Worm (Caenorhabditis elegans) whole organism, midembryonic: Measurements from ENCODE around the gene H12I13.1.
A peak's percentile ranks its signal among the peaks of the same experiment; 100 is the strongest.

Experiments used
- T22C8.4 ChIP-seq: fragments of 200-800 bp; sonication (Bioruptor generic); IDR thresholded peaks from 2 replicates; pipeline ENCODE4 v1.3.6; 2022; ENCODE audit warnings: missing genetic modification characterization, missing compliant biosample characterization
- cog-1 ChIP-seq: sonication (generic microtip); optimal IDR thresholded peaks from 2 replicates; lab custom pipeline; 2016; ENCODE audit warnings: missing genetic modification characterization, missing compliant biosample characterization
- flt-1 ChIP-seq: fragments of 200-800 bp; sonication (Bioruptor generic); IDR thresholded peaks from 2 replicates; pipeline ENCODE4 v1.3.6; 2022; ENCODE audit warnings: missing genetic modification characterization, missing compliant biosample characterization
- klf-2 ChIP-seq: fragments of 200-800 bp; sonication (Bioruptor generic); conservative IDR thresholded peaks from 2 replicates; pipeline ENCODE4 v1.3.6; 2022; ENCODE audit warnings: missing genetic modification reagents, missing genetic modification characterization, missing compliant biosample characterization
- med-1 ChIP-seq: sonication (generic microtip); optimal IDR thresholded peaks from 2 replicates; lab custom pipeline; 2017; ENCODE audit warnings: missing genetic modification characterization, mild to moderate bottlenecking, missing compliant biosample characterization, antibody characterized with exemption, missing genetic modification reagents; ENCODE audit not compliant: insufficient read depth
- ref-1 ChIP-seq: fragments of 200-800 bp; sonication (Bioruptor generic); conservative IDR thresholded peaks from 2 replicates; pipeline ENCODE4 v1.3.6; 2022; ENCODE audit warnings: missing genetic modification reagents, missing genetic modification characterization, missing compliant biosample characterization
- tab-1 ChIP-seq: fragments of 200-800 bp; sonication (Bioruptor generic); IDR thresholded peaks from 2 replicates; pipeline ENCODE4 v1.3.6; 2022; ENCODE audit warnings: missing genetic modification characterization, missing compliant biosample characterization
- ztf-23 ChIP-seq: fragments of 200-800 bp; sonication (Bioruptor generic); IDR thresholded peaks from 2 replicates; pipeline ENCODE4 v1.3.6; 2022; ENCODE audit warnings: missing genetic modification reagents, missing genetic modification characterization, missing compliant biosample characterization
- ztf-29 ChIP-seq: fragments of 200-800 bp; sonication (Bioruptor generic); IDR thresholded peaks from 2 replicates; pipeline ENCODE4 v1.3.6; 2022; ENCODE audit warnings: missing genetic modification reagents, missing genetic modification characterization, missing compliant biosample characterization

Gene H12I13.1

ce11 chrII:6047639-6048159 lies 19.3 kb downstream of the H12I13.1 start, which contains the start of the genes R12C12.6 and ran-5:
R12C12.6 (minus strand) TSS chrII:6047867.
ran-5 (plus strand) TSS chrII:6048109.
- no peak for TF ChIP-seq ztf-29
- TF ChIP-seq ztf-23 (GFP tag; lab: Robert Waterston, UW), result peak; percentile 64; the same call in 1 of the 2 replicates
- no peak for TF ChIP-seq tab-1 (GFP tag; lab: Robert Waterston, UW)
- TF ChIP-seq flt-1 (GFP tag; lab: Robert Waterston, UW), result 0 out of 2 replicates have a peak, but pooled peaks have one; percentile 33
- no peak for TF ChIP-seq med-1 (GFP tag; lab: Kevin White, UChicago)
- TF ChIP-seq cog-1 (tag; lab: Kevin White, UChicago), result peak; percentile 71
- TF ChIP-seq T22C8.4, result no peak
- no peak for TF ChIP-seq ref-1 (GFP tag; lab: Robert Waterston, UW)
- TF ChIP-seq klf-2 (GFP tag; lab: Robert Waterston, UW), result no peak

- TF ChIP-seq ztf-29 (no peak), flt-1 (GFP tag; lab: Robert Waterston, UW) (no peak), ref-1 (GFP tag; lab: Robert Waterston, UW) (no peak), ztf-23 (GFP tag; lab: Robert Waterston, UW) (0 out of 2 replicates have a peak, but pooled peaks have one; percentile 25), med-1 (GFP tag; lab: Kevin White, UChicago) (no peak), tab-1 (GFP tag; lab: Robert Waterston, UW) (no peak), klf-2 (GFP tag; lab: Robert Waterston, UW) (no peak), cog-1 (tag; lab: Kevin White, UChicago) (no peak), T22C8.4 (no peak)
Measured at ce11 chrII:6046023-6046631, 20.8 kb downstream of the H12I13.1 start.

ce11 chrII:6045048-6045447 lies 21.9 kb downstream of the H12I13.1 start, which contains the start of gene R12C12.5:
R12C12.5 (minus strand) TSS chrII:6045148.
- no peak for TF ChIP-seq klf-2 (GFP tag; lab: Robert Waterston, UW)
- TF ChIP-seq cog-1 (tag; lab: Kevin White, UChicago), result no peak
- no peak for TF ChIP-seq flt-1 (GFP tag; lab: Robert Waterston, UW)
- no peak for TF ChIP-seq med-1 (GFP tag; lab: Kevin White, UChicago)

- TF ChIP-seq ztf-29 (no peak), cog-1 (tag; lab: Kevin White, UChicago) (no peak), med-1 (GFP tag; lab: Kevin White, UChicago) (no peak)
Measured at ce11 chrII:6043166-6043565, 23.8 kb downstream of the H12I13.1 start, which contains the start of gene R12C12.10. R12C12.10 (minus strand) TSS chrII:6043266.

ce11 chrII:6031106-6031505 lies 35.9 kb downstream of the H12I13.1 start, which contains the start of gene frpr-16:
frpr-16 (minus strand) TSS chrII:6031206.
- TF ChIP-seq T22C8.4, result no peak
- no peak for TF ChIP-seq cog-1 (tag; lab: Kevin White, UChicago)
- TF ChIP-seq med-1 (GFP tag; lab: Kevin White, UChicago), result no peak
- no peak for TF ChIP-seq ref-1 (GFP tag; lab: Robert Waterston, UW)
- TF ChIP-seq ztf-23 (GFP tag; lab: Robert Waterston, UW), result no peak
- TF ChIP-seq flt-1 (GFP tag; lab: Robert Waterston, UW), result no peak
- no peak for TF ChIP-seq ztf-29
- no peak for TF ChIP-seq tab-1 (GFP tag; lab: Robert Waterston, UW)
- no peak for TF ChIP-seq klf-2 (GFP tag; lab: Robert Waterston, UW)

- TF ChIP-seq tab-1 (GFP tag; lab: Robert Waterston, UW) (no peak), ref-1 (GFP tag; lab: Robert Waterston, UW) (no peak), ztf-23 (GFP tag; lab: Robert Waterston, UW) (no peak), ztf-29 (no peak), T22C8.4 (no peak), klf-2 (GFP tag; lab: Robert Waterston, UW) (no peak), cog-1 (tag; lab: Kevin White, UChicago) (no peak), flt-1 (GFP tag; lab: Robert Waterston, UW) (no peak), med-1 (GFP tag; lab: Kevin White, UChicago) (no peak)
Measured at ce11 chrII:6028594-6029141, 38.3 kb downstream of the H12I13.1 start.

- TF ChIP-seq med-1 (GFP tag; lab: Kevin White, UChicago) (no peak), tab-1 (GFP tag; lab: Robert Waterston, UW) (no peak), ref-1 (GFP tag; lab: Robert Waterston, UW) (no peak), ztf-23 (GFP tag; lab: Robert Waterston, UW) (no peak), flt-1 (GFP tag; lab: Robert Waterston, UW) (no peak), klf-2 (GFP tag; lab: Robert Waterston, UW) (no peak), T22C8.4 (no peak)
Measured at ce11 chrII:6026646-6027045, 40.3 kb downstream of the H12I13.1 start.

- TF ChIP-seq cog-1 (tag; lab: Kevin White, UChicago) (no peak), flt-1 (GFP tag; lab: Robert Waterston, UW) (no peak), klf-2 (GFP tag; lab: Robert Waterston, UW) (no peak), T22C8.4 (no peak), tab-1 (GFP tag; lab: Robert Waterston, UW) (no peak), ztf-29 (no peak), ref-1 (GFP tag; lab: Robert Waterston, UW) (no peak), med-1 (GFP tag; lab: Kevin White, UChicago) (no peak), ztf-23 (GFP tag; lab: Robert Waterston, UW) (no peak)
Measured at ce11 chrII:6025647-6026046, 41.3 kb downstream of the H12I13.1 start.

- no peak for TF ChIP-seq klf-2 (GFP tag; lab: Robert Waterston, UW)
- no peak for TF ChIP-seq ztf-29
- TF ChIP-seq ref-1 (GFP tag; lab: Robert Waterston, UW), result no peak
- no peak for TF ChIP-seq flt-1 (GFP tag; lab: Robert Waterston, UW)
- no peak for TF ChIP-seq ztf-23 (GFP tag; lab: Robert Waterston, UW)
- no peak for TF ChIP-seq med-1 (GFP tag; lab: Kevin White, UChicago)
- TF ChIP-seq T22C8.4, result no peak
- no peak for TF ChIP-seq tab-1 (GFP tag; lab: Robert Waterston, UW)
Measured at ce11 chrII:6024879-6025278, 42.1 kb downstream of the H12I13.1 start, which contains the start of gene R12C12.9. R12C12.9 (minus strand) TSS chrII:6024979.
